Worm (Caenorhabditis elegans) whole organism, L4/young adult: ENCODE results near the gene zak-1.

Source experiments
- W03F9.2 ChIP-seq: fragments of 150-350 bp; optimal IDR thresholded peaks from 2 replicates; lab custom pipeline; 2014; ENCODE audit warnings: missing biosample characterization, missing genetic modification characterization
- dao-5 ChIP-seq: sonication (generic microtip); optimal IDR thresholded peaks from 2 replicates; lab custom pipeline; 2016; ENCODE audit warnings: missing genotype, missing genetic modification characterization, moderate library complexity, missing compliant biosample characterization
- him-1 ChIP-seq: sonication (generic microtip); optimal IDR thresholded peaks from 2 replicates; lab custom pipeline; 2016; ENCODE audit warnings: missing genotype, missing genetic modification reagents, missing genetic modification characterization, missing compliant biosample characterization

ce11 chrIII:6903056-6903977 lies 46.7 kb upstream of the zak-1 start, which contains the start of the genes brc-2 and T07E3.3:
- TF ChIP-seq W03F9.2 (no peak), dao-5 (tag; lab: Kevin White, UChicago) (no peak), him-1 (tag; lab: Kevin White, UChicago) (no peak)
